Worm (Caenorhabditis elegans): Measurements from ENCODE around the gene sna-3.

Gene sna-3

ce11 chrIII:6176761-6177160 lies 29.2 kb downstream of the sna-3 start, which contains the start of gene F42A10.6:
F42A10.6 (minus strand) TSS chrIII:6176861.
- no peak for TF ChIP-seq scrt-1 (GFP tag; IDR thresholded peaks at IDR 0.05)
- TF ChIP-seq F13C5.2 (tag; optimal IDR thresholded peaks at IDR 0.05): no peak
- TF ChIP-seq ama-1 (optimal IDR thresholded peaks at IDR 0.05): no peak
- TF ChIP-seq tbx-11 (GFP tag; IDR thresholded peaks at IDR 0.05): no peak
- TF ChIP-seq tra-4 (tag; optimal IDR thresholded peaks at IDR 0.05): no peak
- TF ChIP-seq ceh-13 (GFP tag; optimal IDR thresholded peaks at IDR 0.05): no peak
- no peak for TF ChIP-seq ceh-36 (tag; optimal IDR thresholded peaks at IDR 0.05)
- no peak for TF ChIP-seq hnd-1 (tag; optimal IDR thresholded peaks at IDR 0.05)
- no peak for TF ChIP-seq tbx-37 (GFP tag; conservative IDR thresholded peaks at IDR 0.05)
- TF ChIP-seq flt-1 (GFP tag; IDR thresholded peaks at IDR 0.05): no peak
- no peak for TF ChIP-seq hmbx-1 (tag; optimal IDR thresholded peaks at IDR 0.05)
- no peak for TF ChIP-seq ets-7 (tag; optimal IDR thresholded peaks at IDR 0.05)
- no peak for TF ChIP-seq pes-1 (GFP tag; IDR thresholded peaks at IDR 0.05)
- TF ChIP-seq hmg-4 (GFP tag; optimal IDR thresholded peaks at IDR 0.05): no peak
- no peak for TF ChIP-seq B0310.2 (tag; optimal IDR thresholded peaks at IDR 0.05)

- TF ChIP-seq pes-1 (GFP tag; IDR thresholded peaks at IDR 0.05) (no peak), tbx-11 (GFP tag; IDR thresholded peaks at IDR 0.05) (no peak), tra-4 (tag; optimal IDR thresholded peaks at IDR 0.05) (no peak), hnd-1 (tag; optimal IDR thresholded peaks at IDR 0.05) (no peak), scrt-1 (GFP tag; IDR thresholded peaks at IDR 0.05) (no peak), aly-1 (tag; optimal IDR thresholded peaks at IDR 0.05) (no peak), ceh-36 (tag; optimal IDR thresholded peaks at IDR 0.05) (no peak)
Measured at ce11 chrIII:6176172-6176571, 29.8 kb downstream of the sna-3 start.

ce11 chrIII:6173020-6173597 lies 32.9 kb downstream of the sna-3 start, which contains the start of the genes abcf-3 and F42A10.5:
abcf-3 (plus strand) TSS chrIII:6173403.
F42A10.5 (minus strand) TSS chrIII:6173477.
- TF ChIP-seq flt-1 (GFP tag; IDR thresholded peaks at IDR 0.05): no peak
- TF ChIP-seq sea-1 (GFP tag; conservative IDR thresholded peaks at IDR 0.05): no peak
- no peak for TF ChIP-seq ama-1 (optimal IDR thresholded peaks at IDR 0.05)
- no peak for TF ChIP-seq pes-1 (GFP tag; IDR thresholded peaks at IDR 0.05)

ce11 chrIII:6170038-6170437 lies 36.0 kb downstream of the sna-3 start:
- TF ChIP-seq hmbx-1 (tag; optimal IDR thresholded peaks at IDR 0.05) (no peak), F13C5.2 (tag; optimal IDR thresholded peaks at IDR 0.05) (peak; percentile 12)

ce11 chrIII:6168497-6169227 lies 37.3 kb downstream of the sna-3 start, which contains the start of gene efk-1:
efk-1 (minus strand) TSS chrIII:6168547.
- no peak for TF ChIP-seq sea-1 (GFP tag; conservative IDR thresholded peaks at IDR 0.05)
- no peak for TF ChIP-seq hmbx-1 (tag; optimal IDR thresholded peaks at IDR 0.05)
- TF ChIP-seq ceh-36 (tag; optimal IDR thresholded peaks at IDR 0.05): no peak
- no peak for TF ChIP-seq pes-1 (GFP tag; IDR thresholded peaks at IDR 0.05)
- no peak for TF ChIP-seq B0310.2 (tag; optimal IDR thresholded peaks at IDR 0.05)
- no peak for TF ChIP-seq flt-1 (GFP tag; IDR thresholded peaks at IDR 0.05)
- no peak for TF ChIP-seq tra-4 (tag; optimal IDR thresholded peaks at IDR 0.05)
- TF ChIP-seq scrt-1 (GFP tag; IDR thresholded peaks at IDR 0.05): no peak
- TF ChIP-seq ets-7 (tag; optimal IDR thresholded peaks at IDR 0.05): no peak
- TF ChIP-seq F13C5.2 (tag; optimal IDR thresholded peaks at IDR 0.05): no peak
- no peak for TF ChIP-seq ceh-13 (GFP tag; optimal IDR thresholded peaks at IDR 0.05)
- no peak for TF ChIP-seq ama-1 (optimal IDR thresholded peaks at IDR 0.05)

ce11 chrIII:6166634-6167033 lies 39.4 kb downstream of the sna-3 start:
- TF ChIP-seq flt-1 (GFP tag; IDR thresholded peaks at IDR 0.05) (no peak), ets-7 (tag; optimal IDR thresholded peaks at IDR 0.05) (no peak), aly-1 (tag; optimal IDR thresholded peaks at IDR 0.05) (no peak), F13C5.2 (tag; optimal IDR thresholded peaks at IDR 0.05) (no peak), ceh-13 (GFP tag; optimal IDR thresholded peaks at IDR 0.05) (no peak), hmbx-1 (tag; optimal IDR thresholded peaks at IDR 0.05) (no peak), tbx-11 (GFP tag; IDR thresholded peaks at IDR 0.05) (no peak)

ce11 chrIII:6165240-6165639 lies 40.8 kb downstream of the sna-3 start:
- TF ChIP-seq tbx-37 (GFP tag; conservative IDR thresholded peaks at IDR 0.05): no peak
- TF ChIP-seq hnd-1 (tag; optimal IDR thresholded peaks at IDR 0.05): no peak
- TF ChIP-seq tbx-11 (GFP tag; IDR thresholded peaks at IDR 0.05): no peak
- no peak for TF ChIP-seq hmbx-1 (tag; optimal IDR thresholded peaks at IDR 0.05)

ce11 chrIII:6164253-6164971 lies 41.6 kb downstream of the sna-3 start, which contains the start of gene F42A10.9:
F42A10.9 (plus strand) TSS chrIII:6164573.
- no peak for TF ChIP-seq hnd-1 (tag; optimal IDR thresholded peaks at IDR 0.05)
- TF ChIP-seq pes-1 (GFP tag; IDR thresholded peaks at IDR 0.05): no peak
- TF ChIP-seq tbx-37 (GFP tag; conservative IDR thresholded peaks at IDR 0.05): no peak
- TF ChIP-seq ets-7 (tag; optimal IDR thresholded peaks at IDR 0.05): no peak
- no peak for TF ChIP-seq flt-1 (GFP tag; IDR thresholded peaks at IDR 0.05)
- TF ChIP-seq hmbx-1 (tag; optimal IDR thresholded peaks at IDR 0.05): no peak
- no peak for TF ChIP-seq B0310.2 (tag; optimal IDR thresholded peaks at IDR 0.05)
- TF ChIP-seq tra-4 (tag; optimal IDR thresholded peaks at IDR 0.05): no peak
- TF ChIP-seq ceh-36 (tag; optimal IDR thresholded peaks at IDR 0.05): no peak
- TF ChIP-seq scrt-1 (GFP tag; IDR thresholded peaks at IDR 0.05): no peak
- no peak for TF ChIP-seq aly-1 (tag; optimal IDR thresholded peaks at IDR 0.05)
- no peak for TF ChIP-seq ama-1 (optimal IDR thresholded peaks at IDR 0.05)
- TF ChIP-seq ceh-13 (GFP tag; optimal IDR thresholded peaks at IDR 0.05): no peak
- no peak for TF ChIP-seq F13C5.2 (tag; optimal IDR thresholded peaks at IDR 0.05)
- no peak for TF ChIP-seq tbx-11 (GFP tag; IDR thresholded peaks at IDR 0.05)
- TF ChIP-seq sea-1 (GFP tag; conservative IDR thresholded peaks at IDR 0.05): no peak
- TF ChIP-seq hmg-4 (GFP tag; optimal IDR thresholded peaks at IDR 0.05): no peak
